Worm (Caenorhabditis elegans): Measurements from ENCODE around the gene F26C11.3.

DNA sequence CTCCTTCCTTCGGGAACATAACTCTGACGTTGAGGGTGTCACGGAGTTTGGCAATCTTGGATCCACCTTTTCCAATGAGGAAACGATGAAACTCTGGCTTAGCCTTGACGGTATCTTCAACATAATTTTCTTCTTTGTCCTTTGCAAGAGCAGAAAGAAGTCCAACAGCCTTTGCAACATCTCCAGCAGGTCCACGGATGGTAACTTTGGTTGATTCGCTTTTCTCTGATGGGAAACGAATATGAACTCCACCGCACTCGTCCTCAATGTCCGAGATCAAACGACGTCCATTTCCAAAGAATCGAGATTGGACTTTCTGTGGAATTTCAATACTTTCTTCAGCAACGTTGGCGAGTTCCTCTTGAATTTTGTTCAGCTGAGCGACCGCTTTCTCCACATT is 26.4 kb downstream of the F26C11.3 start:
- TF ChIP-seq aly-2 (tag; optimal IDR thresholded peaks at IDR 0.05) (no peak), ama-1 (optimal IDR thresholded peaks at IDR 0.05) (no peak), aha-1 (tag) (no peak)

Measured in whole organism, L4 larva.